Worm (Caenorhabditis elegans): Measurements from ENCODE around the gene F41C3.11.

F41C3.11 gene

DNA sequence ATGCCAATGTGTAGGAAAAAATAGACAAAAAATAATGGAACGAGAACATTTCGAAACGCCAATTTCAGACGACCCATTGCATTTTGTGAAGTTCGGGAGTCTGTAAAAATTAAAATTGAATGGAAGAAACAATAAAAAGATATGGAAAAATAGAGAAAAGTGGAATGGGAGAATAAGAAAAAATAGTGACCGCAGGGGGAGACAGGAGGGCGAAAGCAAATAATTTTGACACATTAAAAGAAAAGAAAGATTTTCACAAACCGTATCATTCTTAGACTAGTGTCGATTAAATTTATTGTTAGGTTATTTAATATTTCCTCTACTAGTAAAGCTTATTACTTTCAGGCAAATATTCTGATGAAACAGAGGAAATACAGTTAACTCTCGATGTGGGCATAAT is at the start of gene F41C3.11:
TSS of gene F41C3.11 (minus strand) at position 101 of the 400 bp plus-strand sequence.
- TF ChIP-seq ceh-14 (tag; optimal IDR thresholded peaks at IDR 0.05) (no peak), F13H6.1 (tag; optimal IDR thresholded peaks at IDR 0.05) (no peak), ets-4 (tag; optimal IDR thresholded peaks at IDR 0.05) (no peak), ceh-19 (GFP tag; optimal IDR thresholded peaks at IDR 0.05) (no peak), pag-3 (tag; optimal IDR thresholded peaks at IDR 0.05; ENCODE audit: borderline replicate concordance) (no peak), zip-5 (tag; optimal IDR thresholded peaks at IDR 0.05) (no peak), sox-2 (GFP tag; IDR thresholded peaks at IDR 0.05) (no peak), ceh-30 (tag; optimal IDR thresholded peaks at IDR 0.05) (no peak), hlh-8 (tag; optimal IDR thresholded peaks at IDR 0.05) (no peak), lin-11 (tag; optimal IDR thresholded peaks at IDR 0.05) (no peak), K09A11.1 (tag; optimal IDR thresholded peaks at IDR 0.05; ENCODE audit: insufficient read depth) (no peak), fkh-10 (GFP tag; optimal IDR thresholded peaks at IDR 0.05) (no peak), mec-3 (tag; optimal IDR thresholded peaks at IDR 0.05; ENCODE audit: borderline replicate concordance) (no peak)

DNA sequence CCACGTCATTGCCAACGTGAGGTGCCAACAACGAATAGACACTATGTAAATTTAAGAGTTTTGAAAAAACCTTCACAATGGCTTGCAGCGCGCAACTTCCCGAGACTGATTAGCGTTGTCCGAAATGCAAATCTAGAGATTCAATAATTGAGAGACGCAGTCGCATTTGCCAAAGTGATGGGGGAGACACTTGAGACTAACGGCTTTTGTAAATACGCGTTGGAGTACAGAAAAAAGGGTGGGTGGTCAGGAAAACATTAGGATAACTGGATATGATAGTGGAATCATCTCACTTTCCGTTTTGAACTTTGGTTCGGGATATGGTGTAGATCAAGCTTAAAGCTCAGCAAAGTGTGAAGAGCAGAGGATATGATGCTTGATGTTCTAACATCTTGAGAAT is 46.0 kb upstream of the F41C3.11 start:
- TF ChIP-seq fkh-10 (GFP tag; optimal IDR thresholded peaks at IDR 0.05): no peak
- no peak for TF ChIP-seq nhr-232 (tag; optimal IDR thresholded peaks at IDR 0.05)
- TF ChIP-seq C38D4.7 (GFP tag; optimal IDR thresholded peaks at IDR 0.05): no peak
- no peak for TF ChIP-seq ref-2 (tag; optimal IDR thresholded peaks at IDR 0.05)
- no peak for TF ChIP-seq ceh-14 (tag; optimal IDR thresholded peaks at IDR 0.05)
- no peak for TF ChIP-seq F13H6.1 (tag; optimal IDR thresholded peaks at IDR 0.05)
- TF ChIP-seq ceh-9 (tag; optimal IDR thresholded peaks at IDR 0.05): no peak
- no peak for TF ChIP-seq mec-3 (tag; optimal IDR thresholded peaks at IDR 0.05; ENCODE audit: borderline replicate concordance)

DNA sequence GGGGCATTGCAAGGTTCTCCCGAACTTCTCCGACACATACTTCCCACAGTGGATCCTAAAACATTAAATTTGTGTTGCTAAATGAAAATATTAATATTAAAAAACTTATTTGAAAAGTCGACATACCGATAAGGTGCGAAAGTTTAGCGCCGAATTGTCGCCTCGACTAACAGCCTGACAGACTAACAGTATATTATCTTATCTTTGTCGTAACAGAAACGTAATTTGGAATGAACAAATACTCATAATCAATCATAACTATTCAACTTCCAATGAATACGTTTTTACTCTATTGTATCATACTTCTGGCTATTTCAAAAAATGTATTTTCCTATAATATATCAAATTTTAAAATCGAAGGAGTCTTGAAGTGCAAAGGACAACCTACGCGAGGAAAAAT is 43.2 kb upstream of the F41C3.11 start, which contains the start of gene F26G1.11:
TSS of gene F26G1.11 (plus strand) at position 205 of the 400 bp plus-strand sequence.
- peak; percentile 68 for TF ChIP-seq elt-2 (tag; optimal IDR thresholded peaks at IDR 0.05)
- no peak for TF ChIP-seq ceh-30 (tag; optimal IDR thresholded peaks at IDR 0.05)

DNA sequence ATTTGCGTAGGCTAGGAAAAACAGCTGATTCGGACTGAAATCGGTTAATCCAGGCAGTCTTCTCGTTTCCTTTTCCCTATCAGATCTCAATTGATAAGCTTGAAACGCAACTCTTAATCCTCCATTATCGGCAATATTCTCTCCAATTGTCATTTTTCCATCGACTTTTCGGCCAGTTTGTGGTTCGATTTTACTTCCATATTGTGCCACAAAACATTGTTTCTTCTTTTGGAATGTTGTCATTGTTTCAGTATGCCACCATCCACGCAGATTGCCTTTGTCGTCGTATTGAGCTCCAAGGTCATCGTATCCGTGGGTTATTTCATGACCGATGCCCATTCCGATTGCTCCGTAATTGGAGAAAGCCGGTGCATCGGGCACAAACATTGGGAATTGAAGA is 42.1 kb upstream of the F41C3.11 start:
- no peak for TF ChIP-seq rnt-1 (tag; optimal IDR thresholded peaks at IDR 0.05)
- TF ChIP-seq pha-2 (tag; optimal IDR thresholded peaks at IDR 0.05): no peak
- TF ChIP-seq Y22D7AL.16 (tag; optimal IDR thresholded peaks at IDR 0.05): no peak
- TF ChIP-seq ceh-6 (GFP tag; optimal IDR thresholded peaks at IDR 0.05): no peak
- TF ChIP-seq dmd-4 (tag; optimal IDR thresholded peaks at IDR 0.05; ENCODE audit: borderline replicate concordance): no peak
- TF ChIP-seq unc-86 (tag; optimal IDR thresholded peaks at IDR 0.05): no peak
- no peak for TF ChIP-seq ceh-31 (tag; optimal IDR thresholded peaks at IDR 0.05)
- TF ChIP-seq odd-2 (tag; optimal IDR thresholded peaks at IDR 0.05): no peak
- no peak for TF ChIP-seq unc-55 (GFP tag; optimal IDR thresholded peaks at IDR 0.05)
- no peak for TF ChIP-seq unc-3 (GFP tag; conservative IDR thresholded peaks at IDR 0.05)
- TF ChIP-seq unc-3 (tag; optimal IDR thresholded peaks at IDR 0.05): no peak
- no peak for TF ChIP-seq lin-11 (tag; optimal IDR thresholded peaks at IDR 0.05)
- no peak for TF ChIP-seq hlh-6 (tag; optimal IDR thresholded peaks at IDR 0.05)
- no peak for TF ChIP-seq ceh-2 (tag; optimal IDR thresholded peaks at IDR 0.05)
- TF ChIP-seq pha-4 (tag; optimal IDR thresholded peaks at IDR 0.05): no peak
- no peak for TF ChIP-seq ceh-19 (GFP tag; optimal IDR thresholded peaks at IDR 0.05)
- TF ChIP-seq ets-4 (tag; optimal IDR thresholded peaks at IDR 0.05): no peak
- no peak for TF ChIP-seq K09A11.1 (tag; optimal IDR thresholded peaks at IDR 0.05; ENCODE audit: insufficient read depth)

DNA sequence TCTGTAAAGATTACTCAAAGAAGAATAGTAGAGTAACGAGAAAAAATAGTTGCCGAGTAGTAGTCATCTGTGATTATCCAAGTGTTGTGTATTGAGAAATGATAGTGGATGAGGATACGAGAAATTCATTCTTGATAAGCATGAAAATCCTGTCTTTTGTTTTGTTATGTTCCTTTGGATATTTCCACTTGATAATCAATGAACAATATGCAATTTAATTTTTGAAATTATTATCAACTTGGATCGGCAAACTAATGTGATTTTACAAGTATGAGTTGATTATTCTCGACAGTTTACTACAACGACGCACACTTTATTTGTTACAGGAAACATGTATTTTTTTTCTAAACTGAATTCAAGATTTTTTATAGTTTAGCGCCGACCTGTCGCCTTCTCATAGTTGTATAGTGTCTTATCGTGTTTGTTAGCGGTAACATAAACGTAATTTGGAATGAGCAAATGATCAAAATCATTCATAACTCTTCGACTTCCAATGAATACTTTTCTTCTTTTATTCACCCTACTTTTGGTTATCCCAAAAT is 40.2 kb upstream of the F41C3.11 start, which contains the start of the genes F26G1.9 and F26G1.10:
TSS of gene F26G1.9 (minus strand) at position 101 of the 542 bp plus-strand sequence.
TSS of gene F26G1.10 (plus strand) at position 492 of the 542 bp plus-strand sequence.
- TF ChIP-seq elt-4 (tag; optimal IDR thresholded peaks at IDR 0.05) (no peak), ceh-48 (tag; optimal IDR thresholded peaks at IDR 0.05) (no peak), lim-6 (tag; optimal IDR thresholded peaks at IDR 0.05) (no peak), ceh-30 (tag; optimal IDR thresholded peaks at IDR 0.05) (no peak)
